Worm (Caenorhabditis elegans): Measurements from ENCODE around the gene thn-2.
A peak's percentile ranks its signal among the peaks of the same experiment; 100 is the strongest.

thn-2 gene

ce11 chrIV:12416629-12417404 lies 33.8 kb downstream of the thn-2 start (continued):
- TF ChIP-seq ccch-3 (GFP tag; optimal IDR thresholded peaks at IDR 0.05) (no peak), nhr-179 (tag; optimal IDR thresholded peaks at IDR 0.05) (no peak), aptf-3 (GFP tag; IDR thresholded peaks at IDR 0.05) (no peak), Y67H2A.10 (GFP tag; conservative IDR thresholded peaks at IDR 0.05) (no peak), B0336.3 (GFP tag; IDR thresholded peaks at IDR 0.05) (peak; percentile 33; the same call in 1 of the 2 replicates), unc-130 (GFP tag; optimal IDR thresholded peaks at IDR 0.05) (peak; percentile 3), ceh-79 (tag; optimal IDR thresholded peaks at IDR 0.05) (no peak), ztf-3 (GFP tag; optimal IDR thresholded peaks at IDR 0.05) (no peak), chd-7 (tag; optimal IDR thresholded peaks at IDR 0.05) (peak; percentile 12), dpl-1 (GFP tag; optimal IDR thresholded peaks at IDR 0.05) (no peak), C17E4.6 (GFP tag; IDR thresholded peaks at IDR 0.05) (no peak), him-1 (tag; optimal IDR thresholded peaks at IDR 0.05) (peak; percentile 71), F23B12.7 (tag; optimal IDR thresholded peaks at IDR 0.05; ENCODE audit: insufficient read depth) (no peak), zim-3 (tag; optimal IDR thresholded peaks at IDR 0.05) (peak; percentile 33), mes-4 (tag; optimal IDR thresholded peaks at IDR 0.05) (no peak), let-607 (tag; optimal IDR thresholded peaks at IDR 0.05) (no peak), F39B2.1 (GFP tag; IDR thresholded peaks at IDR 0.05) (no peak), mel-28 (tag; optimal IDR thresholded peaks at IDR 0.05; ENCODE audit: borderline replicate concordance) (no peak), dox-1 (GFP tag; IDR thresholded peaks at IDR 0.05) (peak; percentile 50), cebp-2 (GFP tag; IDR thresholded peaks at IDR 0.05) (no peak), unc-62 (GFP tag; optimal IDR thresholded peaks at IDR 0.05) (no peak), rec-8 (tag; optimal IDR thresholded peaks at IDR 0.05) (no peak), ZK185.1 (tag; optimal IDR thresholded peaks at IDR 0.05; ENCODE audit: poor library complexity, severe bottlenecking) (peak; percentile 43), lag-1 (GFP tag; IDR thresholded peaks at IDR 0.05) (no peak), lsl-1 (GFP tag; optimal IDR thresholded peaks at IDR 0.05) (peak; percentile 41), madf-6 (GFP tag; IDR thresholded peaks at IDR 0.05) (peak; percentile 40), D2030.7 (GFP tag; IDR thresholded peaks at IDR 0.05) (peak; percentile 28; the same call in 1 of the 2 replicates), T26A5.8 (tag; optimal IDR thresholded peaks at IDR 0.05) (peak; percentile 3), K12H6.12 (tag; optimal IDR thresholded peaks at IDR 0.05) (no peak), efl-1 (GFP tag; optimal IDR thresholded peaks at IDR 0.05) (no peak), ceh-91 (GFP tag; IDR thresholded peaks at IDR 0.05) (no peak), F37B4.10 (GFP tag; IDR thresholded peaks at IDR 0.05) (no peak), ceh-40 (GFP tag; IDR thresholded peaks at IDR 0.05) (no peak), lin-26 (GFP tag; IDR thresholded peaks at IDR 0.05) (peak; percentile 77), ekl-4 (GFP tag; IDR thresholded peaks at IDR 0.05) (no peak), lsy-27 (tag; optimal IDR thresholded peaks at IDR 0.05; ENCODE audit: borderline replicate concordance, insufficient read depth) (peak; percentile 38), tbp1 (GFP tag; optimal IDR thresholded peaks at IDR 0.05) (peak; percentile 92), akir-1 (GFP tag; optimal IDR thresholded peaks at IDR 0.05) (no peak), die-1 (tag; optimal IDR thresholded peaks at IDR 0.05) (peak; percentile 60), xnd-1 (tag; optimal IDR thresholded peaks at IDR 0.05) (no peak), repo-1 (tag; optimal IDR thresholded peaks at IDR 0.05) (no peak), hmg-1.2 (GFP tag; IDR thresholded peaks at IDR 0.05) (peak; percentile 53), hmg-20 (GFP tag; IDR thresholded peaks at IDR 0.05) (no peak), ets-4 (GFP tag; optimal IDR thresholded peaks at IDR 0.05) (no peak), ztf-22 (GFP tag; optimal IDR thresholded peaks at IDR 0.05) (no peak), F49E8.2 (tag; optimal IDR thresholded peaks at IDR 0.05; ENCODE audit: insufficient read depth) (peak; percentile 40), C06A6.2 (GFP tag; conservative IDR thresholded peaks at IDR 0.05) (no peak)
